Worm (Caenorhabditis elegans): ENCODE results near the gene H01G02.4.

- TF ChIP-seq hmg-4 (GFP tag; optimal IDR thresholded peaks at IDR 0.05), result no peak
- no peak for TF ChIP-seq pes-1 (GFP tag; IDR thresholded peaks at IDR 0.05)
Measured at ce11 chrIV:11771064-11771463, 31.9 kb downstream of the H01G02.4 start.
